Worm (Caenorhabditis elegans) whole organism, L4 larva: Measurements from ENCODE around the gene C10G8.2.

Experiments
- R02D3.7 ChIP-seq: fragments of 150-350 bp; sonication (generic microtip); optimal IDR thresholded peaks from 3 replicates; lab custom pipeline; 2014; ENCODE audit warnings: missing biosample characterization, missing genetic modification characterization
- ceh-20 ChIP-seq: fragments of 200-800 bp; sonication (Bioruptor generic); IDR thresholded peaks from 2 replicates; pipeline ENCODE4 v1.3.6; 2022; ENCODE audit warnings: missing genetic modification reagents, missing genetic modification characterization, missing compliant biosample characterization
- ceh-82 ChIP-seq: sonication (generic microtip); optimal IDR thresholded peaks from 2 replicates; lab custom pipeline; 2017; ENCODE audit warnings: missing biosample characterization, missing genetic modification characterization
- daf-12 ChIP-seq: fragments of 150-350 bp; optimal IDR thresholded peaks from 2 replicates; lab custom pipeline; 2014; ENCODE audit warnings: missing biosample characterization, missing genetic modification reagents, missing genetic modification characterization
- jun-1 ChIP-seq: fragments of 150-350 bp; optimal IDR thresholded peaks from 2 replicates; lab custom pipeline; 2014; ENCODE audit warnings: missing biosample characterization, missing genetic modification reagents, missing genetic modification characterization
- lin-15B ChIP-seq: fragments of 150-350 bp; sonication (generic microtip); optimal IDR thresholded peaks from 3 replicates; lab custom pipeline; 2014; ENCODE audit warnings: missing biosample characterization, missing genetic modification characterization
- lin-39 ChIP-seq: fragments of 150-350 bp; optimal IDR thresholded peaks from 2 replicates; lab custom pipeline; 2014; ENCODE audit warnings: missing biosample characterization, missing genetic modification reagents, missing genetic modification characterization
- lsy-2 ChIP-seq, 2 experiments: fragments of 150-350 bp in 1 of 2; sonication (generic microtip) in 1 of 2; optimal IDR thresholded peaks; 2 replicates each; lab custom pipeline; 2014 to 2017; ENCODE audit warnings: missing biosample characterization in 2 of 2, missing genetic modification characterization in 2 of 2
- nhr-11 ChIP-seq: fragments of 150-350 bp; optimal IDR thresholded peaks from 2 replicates; lab custom pipeline; 2014; ENCODE audit warnings: missing biosample characterization, missing genetic modification characterization
- nhr-25 ChIP-seq: sonication (generic microtip); optimal IDR thresholded peaks from 2 replicates; lab custom pipeline; 2017; ENCODE audit warnings: missing genetic modification characterization, mild to moderate bottlenecking, missing compliant biosample characterization, antibody characterized with exemption, moderate library complexity, borderline replicate concordance; ENCODE audit not compliant: insufficient read depth
- nhr-28 ChIP-seq: fragments of 150-350 bp; optimal IDR thresholded peaks from 2 replicates; lab custom pipeline; 2014; ENCODE audit warnings: missing biosample characterization, missing genetic modification characterization
- pha-4 ChIP-seq, 2 experiments: fragments of 150-350 bp in 1 of 2; fragments of 200-800 bp in 1 of 2; sonication (Bioruptor generic) in 1 of 2; IDR thresholded peaks in 1 of 2; optimal IDR thresholded peaks in 1 of 2; 2 replicates each; pipeline versions ENCODE4 v1.3.6 to Lab custom; 2014 to 2022; ENCODE audit warnings: missing genetic modification characterization in 2 of 2, missing genetic modification reagents in 2 of 2, missing biosample characterization in 1 of 2, missing compliant biosample characterization in 1 of 2

ce11 chrV:5272619-5273074, 41.6 kb upstream of the C10G8.2 start:
- TF ChIP-seq R02D3.7 (tag; lab: Kevin White, UChicago), result no peak
- TF ChIP-seq nhr-28, result peak; percentile 48
- TF ChIP-seq nhr-25 (tag; lab: Kevin White, UChicago), result no peak
- no peak for TF ChIP-seq pha-4 (GFP tag; IDR thresholded peaks at IDR 0.05; lab: Robert Waterston, UW)
- no peak for TF ChIP-seq pha-4 (tag; optimal IDR thresholded peaks at IDR 0.05; lab: Kevin White, UChicago)
- no peak for TF ChIP-seq jun-1
- no peak for TF ChIP-seq nhr-11 (tag; lab: Kevin White, UChicago)
- no peak for TF ChIP-seq daf-12 (tag; lab: Kevin White, UChicago)
- no peak for TF ChIP-seq ceh-82
- no peak for TF ChIP-seq lin-15B (tag; lab: Kevin White, UChicago)
- TF ChIP-seq lin-39 (tag; lab: Kevin White, UChicago), result no peak
- no peak for TF ChIP-seq lsy-2 (tag; optimal IDR thresholded peaks at IDR 0.05; lab: Kevin White, UChicago)
- TF ChIP-seq ceh-20 (GFP tag; lab: Robert Waterston, UW), result no peak
